Worm (Caenorhabditis elegans) whole organism, L1 larva: ENCODE measurements around the gene acc-1.

Experiments
- C34B4.2 ChIP-seq: sonication (generic microtip); optimal IDR thresholded peaks from 2 replicates; lab custom pipeline; 2017; ENCODE audit warnings: mild to moderate bottlenecking, missing genetic modification characterization, missing compliant biosample characterization
- alr-1 ChIP-seq: fragments of 200-800 bp; sonication (Bioruptor generic); optimal IDR thresholded peaks from 2 replicates; lab custom pipeline; 2018; ENCODE audit warnings: borderline replicate concordance, mild to moderate bottlenecking, missing genetic modification characterization, missing compliant biosample characterization
- aly-2 ChIP-seq: fragments of 150-350 bp; optimal IDR thresholded peaks from 2 replicates; lab custom pipeline; 2014; ENCODE audit warnings: missing biosample characterization, missing genetic modification characterization
- blmp-1 ChIP-seq: fragments of 150-350 bp; optimal IDR thresholded peaks from 2 replicates; lab custom pipeline; 2014; ENCODE audit warnings: missing biosample characterization, missing genetic modification characterization
- ceh-8 ChIP-seq: fragments of 200-800 bp; sonication (Bioruptor generic); optimal IDR thresholded peaks from 2 replicates; lab custom pipeline; 2018; ENCODE audit warnings: mild to moderate bottlenecking, missing genetic modification characterization, moderate library complexity, missing compliant biosample characterization
- ceh-90 ChIP-seq: sonication (generic microtip); optimal IDR thresholded peaks from 2 replicates; lab custom pipeline; 2016; ENCODE audit warnings: missing genetic modification characterization, missing compliant biosample characterization
- dpl-1 ChIP-seq, 3 experiments: fragments of 150-350 bp in 2 of 3; sonication (generic microtip) in 1 of 3; optimal IDR thresholded peaks; 2 replicates each; lab custom pipeline; 2014 to 2017; ENCODE audit warnings: missing biosample characterization in 3 of 3, missing genetic modification characterization in 3 of 3, missing genetic modification reagents in 3 of 3
- dsc-1 ChIP-seq: sonication (generic microtip); optimal IDR thresholded peaks from 2 replicates; lab custom pipeline; 2016; ENCODE audit warnings: mild to moderate bottlenecking, missing genetic modification characterization, missing compliant biosample characterization
- efl-3 ChIP-seq: fragments of 200-800 bp; sonication (Bioruptor generic); optimal IDR thresholded peaks from 2 replicates; lab custom pipeline; 2018; ENCODE audit warnings: mild to moderate bottlenecking, missing genetic modification characterization, missing compliant biosample characterization
- elt-3 ChIP-seq, 6 experiments: fragments of 150-350 bp in 1 of 6; sonication (generic microtip); optimal IDR thresholded peaks; 2 replicates each; lab custom pipeline; 2017 to 2018; ENCODE audit warnings: missing biosample characterization in 6 of 6, missing genetic modification characterization in 6 of 6, inconsistent platforms in 1 of 6
- fkh-10 ChIP-seq: sonication (generic microtip); optimal IDR thresholded peaks from 2 replicates; lab custom pipeline; 2017; ENCODE audit warnings: missing biosample characterization, missing genetic modification reagents, missing genetic modification characterization
- fkh-8 ChIP-seq: sonication (generic microtip); optimal IDR thresholded peaks from 2 replicates; lab custom pipeline; 2016; ENCODE audit warnings: mild to moderate bottlenecking, missing genetic modification characterization, missing compliant biosample characterization
- grh-1 ChIP-seq: fragments of 200-800 bp; sonication (Bioruptor generic); IDR thresholded peaks from 2 replicates; pipeline ENCODE4 v1.3.6; 2022; ENCODE audit warnings: missing genetic modification reagents, missing genetic modification characterization, missing compliant biosample characterization
- hlh-4 ChIP-seq: sonication (generic microtip); optimal IDR thresholded peaks from 2 replicates; lab custom pipeline; 2016; ENCODE audit warnings: mild to moderate bottlenecking, missing genetic modification characterization, missing compliant biosample characterization
- irx-1 ChIP-seq: sonication (generic microtip); optimal IDR thresholded peaks from 2 replicates; lab custom pipeline; 2016; ENCODE audit warnings: missing genetic modification characterization, missing compliant biosample characterization
- lin-14 ChIP-seq: fragments of 200-800 bp; sonication (Bioruptor generic); optimal IDR thresholded peaks from 2 replicates; lab custom pipeline; 2018; ENCODE audit warnings: mild to moderate bottlenecking, missing genetic modification characterization, moderate library complexity, missing compliant biosample characterization
- lin-39 ChIP-seq: fragments of 150-350 bp; optimal IDR thresholded peaks from 2 replicates; lab custom pipeline; 2014; ENCODE audit warnings: missing biosample characterization, missing genetic modification reagents, missing genetic modification characterization
- mab-9 ChIP-seq: fragments of 200-800 bp; sonication (Bioruptor generic); IDR thresholded peaks from 2 replicates; pipeline ENCODE4 v1.3.6; 2022; ENCODE audit warnings: missing genetic modification reagents, missing genetic modification characterization, missing compliant biosample characterization
- mdl-1 ChIP-seq, 2 experiments: fragments of 150-350 bp; optimal IDR thresholded peaks; 2 replicates each; lab custom pipeline; 2014 to 2017; ENCODE audit warnings: missing biosample characterization in 2 of 2, missing genetic modification characterization in 2 of 2, inconsistent platforms in 1 of 2
- mep-1 ChIP-seq: fragments of 150-350 bp; optimal IDR thresholded peaks from 2 replicates; lab custom pipeline; 2014; ENCODE audit warnings: missing biosample characterization, missing genetic modification characterization
- nhr-12 ChIP-seq: sonication (generic microtip); optimal IDR thresholded peaks from 2 replicates; lab custom pipeline; 2017; ENCODE audit warnings: missing biosample characterization, missing genetic modification characterization
- nhr-19 ChIP-seq: fragments of 200-800 bp; sonication (Bioruptor generic); conservative IDR thresholded peaks from 2 replicates; pipeline ENCODE4 v1.3.6; 2022; ENCODE audit warnings: missing genetic modification characterization, missing compliant biosample characterization
- nhr-237 ChIP-seq: fragments of 150-350 bp; optimal IDR thresholded peaks from 2 replicates; lab custom pipeline; 2014; ENCODE audit warnings: missing biosample characterization, missing genetic modification characterization
- nhr-28 ChIP-seq: fragments of 150-350 bp; optimal IDR thresholded peaks from 2 replicates; lab custom pipeline; 2014; ENCODE audit warnings: missing biosample characterization, missing genetic modification characterization
- nhr-47 ChIP-seq: sonication (generic microtip); optimal IDR thresholded peaks from 2 replicates; lab custom pipeline; 2016; ENCODE audit warnings: mild to moderate bottlenecking, missing genetic modification characterization, moderate library complexity, missing compliant biosample characterization
- nhr-76 ChIP-seq: sonication (generic microtip); optimal IDR thresholded peaks from 2 replicates; lab custom pipeline; 2017; ENCODE audit warnings: missing biosample characterization, missing genetic modification characterization
- nhr-77 ChIP-seq: fragments of 150-350 bp; optimal IDR thresholded peaks from 2 replicates; lab custom pipeline; 2014; ENCODE audit warnings: missing biosample characterization, missing genetic modification characterization
- nhr-84 ChIP-seq: sonication (generic microtip); optimal IDR thresholded peaks from 2 replicates; lab custom pipeline; 2017; ENCODE audit warnings: missing biosample characterization, missing genetic modification characterization
- nhr-85 ChIP-seq: sonication (generic microtip); peaks from one replicate; lab custom pipeline; 2016; ENCODE audit warnings: missing genetic modification characterization, inconsistent platforms, missing compliant biosample characterization
- pag-3 ChIP-seq: sonication (generic microtip); optimal IDR thresholded peaks from 2 replicates; lab custom pipeline; 2017; ENCODE audit warnings: missing genetic modification characterization, mild to moderate bottlenecking, missing compliant biosample characterization, antibody characterized with exemption, borderline replicate concordance; ENCODE audit not compliant: insufficient read depth
- rnt-1 ChIP-seq: sonication (generic microtip); optimal IDR thresholded peaks from 2 replicates; lab custom pipeline; 2016; ENCODE audit warnings: mild to moderate bottlenecking, missing genetic modification characterization, moderate library complexity, missing compliant biosample characterization
- sup-37 ChIP-seq: fragments of 200-800 bp; sonication (Bioruptor generic); optimal IDR thresholded peaks from 2 replicates; lab custom pipeline; 2018; ENCODE audit warnings: mild to moderate bottlenecking, missing genetic modification characterization, missing compliant biosample characterization
- swsn-7 ChIP-seq: sonication (generic microtip); optimal IDR thresholded peaks from 2 replicates; lab custom pipeline; 2016; ENCODE audit warnings: missing genetic modification characterization, missing compliant biosample characterization
- tlp-1 ChIP-seq: fragments of 150-350 bp; optimal IDR thresholded peaks from 2 replicates; lab custom pipeline; 2014; ENCODE audit warnings: missing biosample characterization, missing genetic modification characterization
- unc-130 ChIP-seq: fragments of 150-350 bp; optimal IDR thresholded peaks from 2 replicates; lab custom pipeline; 2017; ENCODE audit warnings: missing biosample characterization, missing genetic modification characterization, inconsistent platforms
- unc-86 ChIP-seq: sonication (generic microtip); optimal IDR thresholded peaks from 2 replicates; lab custom pipeline; 2016; ENCODE audit warnings: missing genetic modification characterization, missing compliant biosample characterization
- unc-98 ChIP-seq: fragments of 200-800 bp; sonication (Bioruptor generic); IDR thresholded peaks from 2 replicates; pipeline ENCODE4 v1.3.6; 2022; ENCODE audit warnings: missing genetic modification characterization, missing compliant biosample characterization
- vab-15 ChIP-seq: sonication (generic microtip); optimal IDR thresholded peaks from 2 replicates; lab custom pipeline; 2017; ENCODE audit warnings: missing genotype, mild to moderate bottlenecking, missing genetic modification characterization, missing compliant biosample characterization
- ztf-11 ChIP-seq, 2 experiments: sonication (generic microtip); optimal IDR thresholded peaks; 2 replicates each; lab custom pipeline; 2016 to 2017; ENCODE audit warnings: missing genetic modification characterization in 2 of 2, missing biosample characterization in 1 of 2, missing compliant biosample characterization in 1 of 2

Gene acc-1

ce11 chrIV:9633889-9634288, 24.0 kb upstream of the acc-1 start:
- peak; percentile 62 for TF ChIP-seq blmp-1 (tag; lab: Kevin White, UChicago)
- no peak for TF ChIP-seq alr-1 (tag; lab: Kevin White, UChicago)
- TF ChIP-seq nhr-85 (tag; lab: Kevin White, UChicago): peak; percentile 73
- TF ChIP-seq, all 84 proteins: peak for 2

ce11 chrIV:9634848-9635247, 23.0 kb upstream of the acc-1 start, which contains the start of gene mca-1:
mca-1 (minus strand) TSS chrIV:9634948.
- TF ChIP-seq nhr-237 (tag; lab: Kevin White, UChicago) (no peak), unc-86 (tag; lab: Kevin White, UChicago) (no peak), alr-1 (tag; lab: Kevin White, UChicago) (no peak), grh-1 (GFP tag; lab: Robert Waterston, UW) (no peak), nhr-19 (GFP tag; lab: Robert Waterston, UW) (no peak), dsc-1 (tag; lab: Kevin White, UChicago) (no peak), pag-3 (tag; lab: Kevin White, UChicago) (no peak), ztf-11 (tag; optimal IDR thresholded peaks at IDR 0.05; lab: Kevin White, UChicago) (no peak), vab-15 (tag; lab: Kevin White, UChicago) (no peak), C34B4.2 (tag; lab: Kevin White, UChicago) (no peak), nhr-12 (tag; lab: Kevin White, UChicago) (no peak), nhr-28 (tag; lab: Kevin White, UChicago) (no peak), fkh-10 (GFP tag; lab: Kevin White, UChicago) (no peak), ceh-8 (GFP tag; lab: Kevin White, UChicago) (no peak), mab-9 (no peak), nhr-84 (no peak), swsn-7 (tag; lab: Kevin White, UChicago) (no peak), nhr-85 (tag; lab: Kevin White, UChicago) (no peak), unc-98 (GFP tag; lab: Robert Waterston, UW) (no peak), unc-130 (tag; lab: Kevin White, UChicago) (no peak)

ce11 chrIV:9641925-9642324, 15.9 kb upstream of the acc-1 start, which contains the start of gene del-2:
del-2 (minus strand) TSS chrIV:9642025.
- no peak for TF ChIP-seq nhr-84
- peak; percentile 67 for TF ChIP-seq fkh-8 (tag; lab: Kevin White, UChicago)
- TF ChIP-seq nhr-77 (tag; lab: Kevin White, UChicago): no peak
- no peak for TF ChIP-seq efl-3
- TF ChIP-seq unc-98 (GFP tag; lab: Robert Waterston, UW): no peak
- TF ChIP-seq nhr-47 (tag; lab: Kevin White, UChicago): peak; percentile 6
- no peak for TF ChIP-seq nhr-12 (tag; lab: Kevin White, UChicago)
- no peak for TF ChIP-seq ceh-8 (GFP tag; lab: Kevin White, UChicago)
- TF ChIP-seq dsc-1 (tag; lab: Kevin White, UChicago): peak; percentile 17
- no peak for TF ChIP-seq nhr-28 (tag; lab: Kevin White, UChicago)
- TF ChIP-seq fkh-10 (GFP tag; lab: Kevin White, UChicago): no peak

ce11 chrIV:9643188-9643587, 14.7 kb upstream of the acc-1 start, which contains the start of gene degl-2:
degl-2 (plus strand) TSS chrIV:9643488.
- TF ChIP-seq nhr-76 (tag; lab: Kevin White, UChicago): no peak
- TF ChIP-seq ceh-90: no peak
- no peak for TF ChIP-seq aly-2 (tag; lab: Kevin White, UChicago)
- no peak for TF ChIP-seq mep-1
- no peak for TF ChIP-seq rnt-1
- TF ChIP-seq tlp-1 (tag; lab: Kevin White, UChicago): no peak
- TF ChIP-seq elt-3 (tag; optimal IDR thresholded peaks at IDR 0.05; lab: Kevin White, UChicago): no peak
- TF ChIP-seq hlh-4 (tag; lab: Kevin White, UChicago): no peak
- TF ChIP-seq mdl-1 (tag; optimal IDR thresholded peaks at IDR 0.05; lab: Kevin White, UChicago): no peak
- no peak for TF ChIP-seq nhr-12 (tag; lab: Kevin White, UChicago)
- no peak for TF ChIP-seq sup-37 (GFP tag; lab: Kevin White, UChicago)
- no peak for TF ChIP-seq dpl-1 (GFP tag; optimal IDR thresholded peaks at IDR 0.05; lab: Kevin White, UChicago)
- TF ChIP-seq grh-1 (GFP tag; lab: Robert Waterston, UW): no peak
- no peak for TF ChIP-seq unc-130 (tag; lab: Kevin White, UChicago)
- no peak for TF ChIP-seq lin-14 (GFP tag; lab: Kevin White, UChicago)
- no peak for TF ChIP-seq lin-39 (tag; lab: Kevin White, UChicago)
- TF ChIP-seq irx-1 (tag; lab: Kevin White, UChicago): no peak
- TF ChIP-seq, all 84 proteins: peak for 0
